Fruit fly (Drosophila melanogaster) whole organism, embryonic: ENCODE results near the gene Pif1B.

ENCODE experiments used
- CG12769 ChIP-seq: fragments of 200-800 bp; sonication (Bioruptor generic); optimal IDR thresholded peaks from 2 replicates; lab custom pipeline; 2019; ENCODE audit warnings: missing biosample characterization, mild to moderate bottlenecking, missing genetic modification characterization, moderate library complexity
- CG15073 ChIP-seq: fragments of 200-800 bp; sonication (Bioruptor generic); optimal IDR thresholded peaks from 2 replicates; lab custom pipeline; 2016; ENCODE audit warnings: missing biosample characterization, missing genetic modification characterization
- CG15696 ChIP-seq: fragments of 200-800 bp; sonication (Bioruptor generic); optimal IDR thresholded peaks from 2 replicates; lab custom pipeline; 2019; ENCODE audit warnings: missing biosample characterization, mild to moderate bottlenecking, missing genetic modification characterization, moderate library complexity
- CG4854 ChIP-seq: fragments of 200-800 bp; sonication (Bioruptor generic); optimal IDR thresholded peaks from 2 replicates; lab custom pipeline; 2016; ENCODE audit warnings: missing biosample characterization, missing genetic modification characterization, inconsistent platforms
- Deaf1 ChIP-seq: fragments of 200-800 bp; optimal IDR thresholded peaks from 3 replicates; lab custom pipeline; 2019; ENCODE audit warnings: missing biosample characterization, mild to moderate bottlenecking, missing genetic modification characterization, moderate library complexity
- Mes4 ChIP-seq: fragments of 200-800 bp; sonication (Bioruptor generic); optimal IDR thresholded peaks from 2 replicates; lab custom pipeline; 2016; ENCODE audit warnings: missing biosample characterization, missing genetic modification characterization
- Vsx1 ChIP-seq: fragments of 200-800 bp; sonication (Bioruptor generic); optimal IDR thresholded peaks from 2 replicates; lab custom pipeline; 2017; ENCODE audit warnings: missing biosample characterization, mild to moderate bottlenecking, missing genetic modification characterization, missing genetic modification reagents
- dimm ChIP-seq: fragments of 200-800 bp; sonication (Bioruptor generic); IDR thresholded peaks from 2 replicates; pipeline ENCODE4 v1.3.6; 2022; ENCODE audit warnings: missing biosample characterization, missing genetic modification characterization
- ham ChIP-seq: fragments of 200-800 bp; sonication (Bioruptor generic); IDR thresholded peaks from 2 replicates; pipeline ENCODE4 v1.3.6; 2022; ENCODE audit warnings: missing biosample characterization, missing genetic modification characterization
- kni ChIP-seq: fragments of 200-800 bp; sonication (Bioruptor generic); optimal IDR thresholded peaks from 3 replicates; lab custom pipeline; 2017; ENCODE audit warnings: mild to moderate bottlenecking, missing biosample characterization, missing genetic modification reagents, missing genetic modification characterization
- slou ChIP-seq: fragments of 200-800 bp; sonication (Bioruptor generic); optimal IDR thresholded peaks from 3 replicates; lab custom pipeline; 2016; ENCODE audit warnings: missing biosample characterization, missing genetic modification characterization
- sna ChIP-seq: fragments of 200-800 bp; sonication (Bioruptor generic); IDR thresholded peaks from 2 replicates; pipeline ENCODE4 v1.3.6; 2022; ENCODE audit warnings: missing biosample characterization, missing genetic modification characterization; ENCODE audit not compliant: partially characterized antibody
- yki ChIP-seq: fragments of >200 bp; optimal IDR thresholded peaks from 3 replicates; lab custom pipeline; 2018

DNA sequence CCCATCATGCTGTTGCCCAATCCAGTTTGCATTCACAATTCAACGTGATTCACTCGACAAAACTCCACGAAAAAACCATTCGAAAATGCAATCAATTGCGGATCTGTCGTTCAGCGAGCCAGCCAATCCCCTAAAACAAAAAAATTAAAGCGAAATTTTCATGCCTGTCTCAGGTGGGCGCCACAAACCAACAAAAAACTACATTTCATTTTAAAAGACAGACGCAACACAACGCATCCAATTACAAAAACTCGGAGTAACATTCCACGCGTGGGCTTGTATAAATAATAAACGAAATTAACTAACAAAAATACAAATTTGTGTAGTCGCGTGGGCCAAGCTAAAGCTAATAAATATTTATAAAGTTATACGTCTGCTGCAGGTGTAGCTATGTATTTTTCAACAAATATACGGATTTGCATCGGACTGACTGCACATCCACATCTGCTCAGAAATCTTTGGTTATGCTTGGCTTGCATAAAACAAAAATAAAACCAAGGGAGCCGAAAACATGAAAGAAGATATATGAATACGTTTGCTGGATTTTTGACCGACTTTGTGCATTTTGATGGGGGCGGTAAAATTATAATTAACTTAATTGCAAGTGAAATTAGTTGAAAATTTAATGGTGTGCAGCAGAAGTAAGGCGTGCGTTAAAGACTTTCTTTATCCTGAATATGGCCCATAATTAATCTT lies 43.1 kb upstream of the Pif1B start:
- TF ChIP-seq ham (GFP tag; lab: Robert Waterston, UW): no peak
- TF ChIP-seq kni (GFP tag; lab: Kevin White, UChicago): no peak
- TF ChIP-seq Mes4 (GFP tag; lab: Kevin White, UChicago): no peak
- no peak for TF ChIP-seq sna (GFP tag; lab: Robert Waterston, UW)
- TF ChIP-seq Vsx1: no peak
- no peak for TF ChIP-seq slou (GFP tag; lab: Kevin White, UChicago)
- no peak for TF ChIP-seq CG15073
- no peak for TF ChIP-seq yki (lab: Kevin White, UChicago)
- no peak for TF ChIP-seq Deaf1 (tag; lab: Kevin White, UChicago)
- no peak for TF ChIP-seq CG4854
- no peak for TF ChIP-seq CG12769
- no peak for TF ChIP-seq dimm (GFP tag; lab: Robert Waterston, UW)
- no peak for TF ChIP-seq CG15696 (tag; lab: Kevin White, UChicago)
